Worm (Caenorhabditis elegans) whole organism, L4/young adult: ENCODE results near the gene xpb-1.

Experiments used
- W03F9.2 ChIP-seq: fragments of 150-350 bp; optimal IDR thresholded peaks from 2 replicates; lab custom pipeline; 2014; ENCODE audit warnings: missing biosample characterization, missing genetic modification characterization
- dao-5 ChIP-seq: sonication (generic microtip); optimal IDR thresholded peaks from 2 replicates; lab custom pipeline; 2016; ENCODE audit warnings: missing genotype, missing genetic modification characterization, moderate library complexity, missing compliant biosample characterization
- him-1 ChIP-seq: sonication (generic microtip); optimal IDR thresholded peaks from 2 replicates; lab custom pipeline; 2016; ENCODE audit warnings: missing genotype, missing genetic modification reagents, missing genetic modification characterization, missing compliant biosample characterization

Gene xpb-1

ce11 chrIII:11526396-11526795, at the start of gene xpb-1:
Gene xpb-1, plus strand, starts transcription at chrIII:11526657.
- peak; percentile 3 for TF ChIP-seq W03F9.2 (tag; lab: Kevin White, UChicago)
- no peak for TF ChIP-seq him-1 (tag; lab: Kevin White, UChicago)

ce11 chrIII:11477307-11477706, 49.1 kb upstream of the xpb-1 start:
- no peak for TF ChIP-seq dao-5 (tag; lab: Kevin White, UChicago)
- TF ChIP-seq him-1 (tag; lab: Kevin White, UChicago): no peak
- no peak for TF ChIP-seq W03F9.2 (tag; lab: Kevin White, UChicago)

ce11 chrIII:11478468-11479363, 47.7 kb upstream of the xpb-1 start:
- TF ChIP-seq dao-5 (tag; lab: Kevin White, UChicago) (no peak), him-1 (tag; lab: Kevin White, UChicago) (no peak), W03F9.2 (tag; lab: Kevin White, UChicago) (no peak)

ce11 chrIII:11481309-11481845, 45.1 kb upstream of the xpb-1 start:
- TF ChIP-seq dao-5 (tag; lab: Kevin White, UChicago): no peak
- no peak for TF ChIP-seq him-1 (tag; lab: Kevin White, UChicago)
- no peak for TF ChIP-seq W03F9.2 (tag; lab: Kevin White, UChicago)

- TF ChIP-seq W03F9.2 (tag; lab: Kevin White, UChicago) (no peak), dao-5 (tag; lab: Kevin White, UChicago) (no peak), him-1 (tag; lab: Kevin White, UChicago) (no peak)
Observed at ce11 chrIII:11484139-11484590, 42.3 kb upstream of the xpb-1 start, which contains the start of gene fbxa-220. Gene fbxa-220, minus strand, starts transcription at chrIII:11484189.

- TF ChIP-seq dao-5 (tag; lab: Kevin White, UChicago) (no peak), W03F9.2 (tag; lab: Kevin White, UChicago) (no peak), him-1 (tag; lab: Kevin White, UChicago) (no peak)
Observed at ce11 chrIII:11487245-11487644, 39.2 kb upstream of the xpb-1 start, which contains the start of gene popl-5. Gene popl-5, minus strand, starts transcription at chrIII:11487345.

- TF ChIP-seq him-1 (tag; lab: Kevin White, UChicago): no peak
- TF ChIP-seq W03F9.2 (tag; lab: Kevin White, UChicago): no peak
- no peak for TF ChIP-seq dao-5 (tag; lab: Kevin White, UChicago)
Observed at ce11 chrIII:11488662-11489349, 37.7 kb upstream of the xpb-1 start.

- TF ChIP-seq W03F9.2 (tag; lab: Kevin White, UChicago): no peak
- TF ChIP-seq him-1 (tag; lab: Kevin White, UChicago): no peak
- TF ChIP-seq dao-5 (tag; lab: Kevin White, UChicago): no peak
Observed at ce11 chrIII:11489601-11490000, 36.9 kb upstream of the xpb-1 start.

ce11 chrIII:11490221-11490620, 36.2 kb upstream of the xpb-1 start:
- TF ChIP-seq him-1 (tag; lab: Kevin White, UChicago) (no peak), W03F9.2 (tag; lab: Kevin White, UChicago) (no peak), dao-5 (tag; lab: Kevin White, UChicago) (no peak)

ce11 chrIII:11492489-11492888, 34.0 kb upstream of the xpb-1 start:
- TF ChIP-seq W03F9.2 (tag; lab: Kevin White, UChicago) (no peak), dao-5 (tag; lab: Kevin White, UChicago) (no peak)

ce11 chrIII:11496496-11496895, 30.0 kb upstream of the xpb-1 start, which contains the start of gene Y66D12A.24:
Gene Y66D12A.24, plus strand, starts transcription at chrIII:11496865.
- TF ChIP-seq him-1 (tag; lab: Kevin White, UChicago) (no peak), W03F9.2 (tag; lab: Kevin White, UChicago) (no peak), dao-5 (tag; lab: Kevin White, UChicago) (no peak)

- no peak for TF ChIP-seq dao-5 (tag; lab: Kevin White, UChicago)
- no peak for TF ChIP-seq W03F9.2 (tag; lab: Kevin White, UChicago)
- TF ChIP-seq him-1 (tag; lab: Kevin White, UChicago): no peak
Observed at ce11 chrIII:11500647-11501046, 25.8 kb upstream of the xpb-1 start, which contains the start of gene nars-2. Gene nars-2, minus strand, starts transcription at chrIII:11500747.

ce11 chrIII:11502753-11503152, 23.7 kb upstream of the xpb-1 start, which contains the start of gene tin-10:
Gene tin-10, minus strand, starts transcription at chrIII:11502853.
- TF ChIP-seq dao-5 (tag; lab: Kevin White, UChicago): no peak
